Worm (Caenorhabditis elegans): Measurements from ENCODE around the gene M153.3.

DNA sequence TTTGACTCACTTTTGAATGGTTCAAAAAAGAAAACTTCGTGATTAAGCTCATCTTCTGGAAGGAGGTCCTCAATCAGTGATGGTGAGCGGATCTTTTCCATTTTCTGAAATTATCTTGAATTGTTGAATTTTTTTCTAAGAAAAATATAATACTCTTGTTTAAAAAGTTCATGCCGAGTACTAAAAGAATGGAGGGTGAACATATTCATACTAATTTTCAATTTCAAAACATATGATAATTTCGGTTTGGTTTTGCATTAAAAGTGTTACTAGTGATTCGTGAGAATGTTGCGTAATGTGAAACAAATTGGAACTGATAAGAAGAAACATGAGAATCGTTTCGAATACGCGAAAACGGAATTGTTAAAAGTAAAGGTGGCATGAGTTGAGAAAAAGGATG, 1.6 kb upstream of the M153.3 start, which contains the start of gene lyst-1:
- TF ChIP-seq ref-2 (tag; optimal IDR thresholded peaks at IDR 0.05) (no peak), pqm-1 (tag; optimal IDR thresholded peaks at IDR 0.05) (no peak), che-1 (tag; optimal IDR thresholded peaks at IDR 0.05) (no peak), eyg-1 (tag; optimal IDR thresholded peaks at IDR 0.05) (no peak)

Data from whole organism, late embryonic.